Fruit fly (Drosophila melanogaster): ENCODE results near the gene CG11656.

The CG11656 gene

DNA sequence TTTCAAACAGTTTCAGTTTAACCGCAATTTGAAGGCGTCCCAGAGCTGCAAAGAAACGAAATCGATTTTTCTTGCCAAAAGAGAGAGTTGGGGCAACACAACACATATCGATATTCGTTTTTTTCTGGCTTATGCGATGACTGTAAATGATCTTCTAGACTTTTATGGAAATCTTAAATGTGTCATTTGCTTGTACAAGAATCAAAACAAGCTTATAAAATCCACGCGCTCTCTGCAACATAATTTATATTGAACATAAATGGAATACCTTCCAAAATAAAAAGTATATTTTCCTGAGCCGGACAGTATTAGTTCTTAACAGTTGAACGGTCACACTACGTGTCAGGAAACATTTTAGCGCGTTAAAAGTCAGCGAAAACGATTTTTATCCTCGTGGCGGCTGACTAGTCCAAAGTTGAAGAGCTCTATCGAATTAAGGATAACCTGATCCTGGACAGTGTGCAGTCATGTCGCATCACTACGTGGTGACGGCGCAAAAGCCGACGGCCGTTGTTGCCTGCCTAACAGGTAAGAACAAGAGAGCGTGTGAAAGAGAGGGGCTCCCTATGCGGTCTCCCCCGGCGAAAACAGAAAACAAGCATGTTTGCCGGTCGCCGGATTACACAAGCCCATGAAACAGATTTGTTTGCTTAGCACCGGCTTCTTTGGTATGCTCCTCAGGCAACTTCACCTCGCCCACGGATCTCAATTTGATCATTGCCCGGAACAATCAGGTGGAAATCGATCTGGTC, 42.4 kb downstream of the CG11656 start, which contains the start of gene pic (continued):
- TF ChIP-seq Jarid2 (GFP tag; optimal IDR thresholded peaks at IDR 0.05), result no peak
- peak; percentile 87 for TF ChIP-seq CG34422 (GFP tag; IDR thresholded peaks at IDR 0.05)
- TF ChIP-seq eyg (GFP tag; optimal IDR thresholded peaks at IDR 0.05), result peak; percentile 26
- TF ChIP-seq CTCF (GFP tag; optimal IDR thresholded peaks at IDR 0.05), result peak; percentile 37
- TF ChIP-seq D (optimal IDR thresholded peaks at IDR 0.05), result no peak
- no peak for TF ChIP-seq D (GFP tag; optimal IDR thresholded peaks at IDR 0.05)
- TF ChIP-seq HLH4C (GFP tag; IDR thresholded peaks at IDR 0.05; ENCODE audit: partially characterized antibody), result peak; percentile 79
- no peak for TF ChIP-seq CG11695 (GFP tag; IDR thresholded peaks at IDR 0.05)
- peak; percentile 79 for TF ChIP-seq trem (tag; optimal IDR thresholded peaks at IDR 0.05)
- no peak for TF ChIP-seq CG1603 (tag; optimal IDR thresholded peaks at IDR 0.05)
- no peak for TF ChIP-seq CG10979 (tag; optimal IDR thresholded peaks at IDR 0.05)
- no peak for TF ChIP-seq CG7987 (GFP tag; optimal IDR thresholded peaks at IDR 0.05)
- TF ChIP-seq CG4360 (GFP tag; IDR thresholded peaks at IDR 0.05), result peak; percentile 21; the same call in 1 of the 2 replicates
- no peak for TF ChIP-seq CG11560 (tag; IDR thresholded peaks at IDR 0.05)
- TF ChIP-seq CG30403 (GFP tag; optimal IDR thresholded peaks at IDR 0.05), result no peak
- peak; percentile 33; the same call in 1 of the 3 replicates for TF ChIP-seq zen2 (GFP tag; IDR thresholded peaks at IDR 0.05; ENCODE audit: partially characterized antibody)
- TF ChIP-seq CG34224 (GFP tag; IDR thresholded peaks at IDR 0.05; ENCODE audit: partially characterized antibody), result no peak; the same call in none of the 3 replicates
- TF ChIP-seq pnt (GFP tag; optimal IDR thresholded peaks at IDR 0.05), result no peak
- no peak for TF ChIP-seq CG14014 (GFP tag; IDR thresholded peaks at IDR 0.05)
- TF ChIP-seq sima (GFP tag; optimal IDR thresholded peaks at IDR 0.05), result no peak
- no peak for TF ChIP-seq Nf-YA (GFP tag; IDR thresholded peaks at IDR 0.05)
- no peak for TF ChIP-seq CG10209 (GFP tag; optimal IDR thresholded peaks at IDR 0.05)
- no peak for TF ChIP-seq gsb-n (tag; optimal IDR thresholded peaks at IDR 0.05)
- peak; percentile 89 for TF ChIP-seq BEAF-32 (GFP tag; optimal IDR thresholded peaks at IDR 0.05)
- TF ChIP-seq gcm2 (GFP tag; optimal IDR thresholded peaks at IDR 0.05), result no peak
- no peak for TF ChIP-seq CG5953 (GFP tag; IDR thresholded peaks at IDR 0.05)
- TF ChIP-seq ken (GFP tag; IDR thresholded peaks at IDR 0.05), result no peak
- no peak for TF ChIP-seq Dip2 (GFP tag; IDR thresholded peaks at IDR 0.05)
- peak; percentile 11 for TF ChIP-seq dmrt11E (tag; optimal IDR thresholded peaks at IDR 0.05)
- TF ChIP-seq gfzf (GFP tag; optimal IDR thresholded peaks at IDR 0.05), result peak; percentile 90
- peak; percentile 69 for TF ChIP-seq CG2129 (GFP tag; IDR thresholded peaks at IDR 0.05; ENCODE audit: partially characterized antibody)
- no peak for TF ChIP-seq aop (GFP tag; IDR thresholded peaks at IDR 0.05)
- no peak for TF ChIP-seq sisA (GFP tag; IDR thresholded peaks at IDR 0.05)
- TF ChIP-seq sr (GFP tag; IDR thresholded peaks at IDR 0.05), result no peak
- TF ChIP-seq Deaf1 (tag; optimal IDR thresholded peaks at IDR 0.05), result no peak
- peak; percentile 26 for TF ChIP-seq HmgD (GFP tag; optimal IDR thresholded peaks at IDR 0.05)
- no peak for TF ChIP-seq Hand (GFP tag; optimal IDR thresholded peaks at IDR 0.05)
- no peak for TF ChIP-seq CG1602 (GFP tag; optimal IDR thresholded peaks at IDR 0.05)
- no peak for TF ChIP-seq so (GFP tag; IDR thresholded peaks at IDR 0.05)
- no peak for TF ChIP-seq bcd (GFP tag; optimal IDR thresholded peaks at IDR 0.05)
- TF ChIP-seq CG4854 (GFP tag; optimal IDR thresholded peaks at IDR 0.05), result no peak
- TF ChIP-seq CG14441 (GFP tag; IDR thresholded peaks at IDR 0.05), result no peak
- TF ChIP-seq ems (GFP tag; optimal IDR thresholded peaks at IDR 0.05), result no peak
- TF ChIP-seq CG43689 (GFP tag; IDR thresholded peaks at IDR 0.05), result no peak
- TF ChIP-seq mld (GFP tag; IDR thresholded peaks at IDR 0.05; ENCODE audit: partially characterized antibody), result 0 out of 3 replicates have a peak, but pooled peaks have one; percentile 12
- peak; percentile 66 for TF ChIP-seq CG10267 (tag; optimal IDR thresholded peaks at IDR 0.05)
- TF ChIP-seq ro (GFP tag; IDR thresholded peaks at IDR 0.05), result no peak
- TF ChIP-seq vnd (GFP tag; IDR thresholded peaks at IDR 0.05; ENCODE audit: partially characterized antibody), result peak; percentile 70
- no peak for TF ChIP-seq Hey (tag; optimal IDR thresholded peaks at IDR 0.05)
- TF ChIP-seq unc-4 (GFP tag; IDR thresholded peaks at IDR 0.05; ENCODE audit: partially characterized antibody), result peak; percentile 72

Data from whole organism, embryonic.